Fruit fly (Drosophila melanogaster): Measurements from ENCODE around the gene Arpc3B.

Gene Arpc3B

DNA sequence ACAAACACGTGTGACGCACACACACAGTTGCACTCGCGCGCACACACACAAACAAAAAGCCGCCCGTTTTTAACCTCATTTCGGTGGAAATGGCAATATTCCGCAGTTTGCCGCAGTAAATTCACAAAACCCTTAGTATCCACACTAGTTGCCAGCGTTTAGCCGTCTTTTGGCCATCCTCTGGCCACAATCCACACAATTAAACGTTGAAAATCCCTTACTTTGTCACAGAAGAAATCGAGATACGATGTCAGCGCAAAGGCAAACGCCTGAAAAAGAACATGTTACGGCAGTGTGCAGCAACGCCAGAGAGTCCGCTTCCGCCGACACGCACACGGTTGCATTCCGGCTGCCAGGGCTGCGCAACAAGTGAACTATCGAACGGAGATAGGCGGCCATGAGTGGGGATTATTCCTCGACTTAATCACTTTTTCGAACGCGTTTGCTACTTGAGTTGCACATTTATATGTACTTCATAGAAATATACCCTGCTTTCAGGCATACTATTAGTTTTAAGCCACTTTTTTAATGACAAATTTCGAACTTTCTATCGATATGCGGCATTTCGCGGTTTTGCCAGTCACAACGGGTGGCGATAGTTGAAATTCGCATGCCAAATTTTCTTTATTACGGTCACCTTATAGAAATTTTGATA is 42.5 kb upstream of the Arpc3B start, which contains the start of gene RpS5a (continued):
- TF ChIP-seq Eip74EF (GFP tag; optimal IDR thresholded peaks at IDR 0.05) (peak in 1 of 2 experiments; percentile 34), CG13894 (tag; optimal IDR thresholded peaks at IDR 0.05) (peak; percentile 58), sens (GFP tag) (peak; percentile 95), lola (GFP tag; optimal IDR thresholded peaks at IDR 0.05) (peak in 1 of 3 experiments; percentile 48), Stat92E (GFP tag; optimal IDR thresholded peaks at IDR 0.05) (no peak), Atf3 (GFP tag; optimal IDR thresholded peaks at IDR 0.05) (peak; percentile 58), CG1832 (GFP tag; optimal IDR thresholded peaks at IDR 0.05) (no peak), Oaz (GFP tag; IDR thresholded peaks at IDR 0.05) (peak; percentile 60), Side (GFP tag; optimal IDR thresholded peaks at IDR 0.05) (peak; percentile 86), CG18599 (GFP tag; optimal IDR thresholded peaks at IDR 0.05) (peak; percentile 85), CG6791 (GFP tag; IDR thresholded peaks at IDR 0.05; ENCODE audit: partially characterized antibody) (peak; percentile 72; the same call in 1 of the 3 replicates), otp (GFP tag; IDR thresholded peaks at IDR 0.05) (peak; percentile 79), Lim3 (GFP tag; IDR thresholded peaks at IDR 0.05) (no peak), CG3407 (GFP tag; optimal IDR thresholded peaks at IDR 0.05) (peak; percentile 82), CG11560 (tag; IDR thresholded peaks at IDR 0.05) (peak; percentile 65; the same call in 2 of the 3 replicates), lmd (GFP tag; IDR thresholded peaks at IDR 0.05) (peak; percentile 69), Dll (GFP tag; IDR thresholded peaks at IDR 0.05; ENCODE audit: partially characterized antibody) (peak; percentile 86), D19A (tag; optimal IDR thresholded peaks at IDR 0.05) (no peak), prd (optimal IDR thresholded peaks at IDR 0.05) (no peak), prd (GFP tag; IDR thresholded peaks at IDR 0.05) (peak; percentile 69), mld (GFP tag; IDR thresholded peaks at IDR 0.05; ENCODE audit: partially characterized antibody) (0 out of 3 replicates have a peak, but pooled peaks have one; percentile 43), CG34376 (GFP tag; optimal IDR thresholded peaks at IDR 0.05) (peak; percentile 92), Ssrp (tag; optimal IDR thresholded peaks at IDR 0.05) (peak; percentile 38), CG7372 (GFP tag; IDR thresholded peaks at IDR 0.05) (peak; percentile 73), CG7963 (GFP tag; IDR thresholded peaks at IDR 0.05; ENCODE audit: partially characterized antibody) (peak; percentile 53; the same call in 1 of the 3 replicates), hb (GFP tag; IDR thresholded peaks at IDR 0.05; ENCODE audit: partially characterized antibody) (peak; percentile 78), CG12391 (tag; optimal IDR thresholded peaks at IDR 0.05) (peak; percentile 66), E2f1 (GFP tag; IDR thresholded peaks at IDR 0.05) (peak; percentile 44; the same call in 1 of the 2 replicates), CG9609 (GFP tag; optimal IDR thresholded peaks at IDR 0.05) (peak; percentile 86), CG13287 (GFP tag; IDR thresholded peaks at IDR 0.05; ENCODE audit: partially characterized antibody) (peak; percentile 79), insv (GFP tag; optimal IDR thresholded peaks at IDR 0.05) (peak in 1 of 2 experiments; percentile 53), ERR (GFP tag; optimal IDR thresholded peaks at IDR 0.05) (peak; percentile 30), zf30C (GFP tag; optimal IDR thresholded peaks at IDR 0.05) (peak; percentile 47), CG1602 (GFP tag; optimal IDR thresholded peaks at IDR 0.05) (peak; percentile 33), CG7745 (tag; optimal IDR thresholded peaks at IDR 0.05) (no peak), cas (GFP tag; IDR thresholded peaks at IDR 0.05) (0 out of 2 replicates have a peak, but pooled peaks have one; percentile 18), h (optimal IDR thresholded peaks at IDR 0.05) (no peak), CG10267 (tag; optimal IDR thresholded peaks at IDR 0.05) (peak; percentile 91), twi (tag; optimal IDR thresholded peaks at IDR 0.05) (peak; percentile 60), slp2 (GFP tag; optimal IDR thresholded peaks at IDR 0.05) (peak; percentile 79), CG8944 (GFP tag; optimal IDR thresholded peaks at IDR 0.05) (peak; percentile 66), CG12219 (GFP tag; optimal IDR thresholded peaks at IDR 0.05) (peak; percentile 65), Dek (tag; optimal IDR thresholded peaks at IDR 0.05) (peak; percentile 51), CG10565 (GFP tag; optimal IDR thresholded peaks at IDR 0.05) (peak; percentile 49), CG14860 (GFP tag; IDR thresholded peaks at IDR 0.05; ENCODE audit: partially characterized antibody) (peak; percentile 71), CG3163 (GFP tag; optimal IDR thresholded peaks at IDR 0.05) (peak; percentile 62), CrebB (tag; optimal IDR thresholded peaks at IDR 0.05) (peak; percentile 80), Hsf (GFP tag; optimal IDR thresholded peaks at IDR 0.05) (peak; percentile 78)

Data from whole organism, embryonic.